Fruit fly (Drosophila melanogaster) whole organism, embryonic: Measurements from ENCODE around the gene Or83a.

Experiments used
- Ada2b ChIP-seq: fragments of 200-800 bp; sonication (Bioruptor generic); IDR thresholded peaks from 2 replicates; pipeline ENCODE4 v1.3.6; 2022; ENCODE audit warnings: missing biosample characterization, missing genetic modification characterization
- Awh ChIP-seq: fragments of 200-800 bp; sonication (Bioruptor generic); IDR thresholded peaks from 2 replicates; pipeline ENCODE4, ENCODE4 v1.3.6; 2022; ENCODE audit warnings: missing biosample characterization, missing genetic modification characterization
- CG10209 ChIP-seq: fragments of 200-800 bp; sonication (Bioruptor generic); optimal IDR thresholded peaks from 3 replicates; lab custom pipeline; 2017; ENCODE audit warnings: missing biosample characterization, mild to moderate bottlenecking, missing genetic modification characterization, missing genetic modification reagents
- CG12155 ChIP-seq: fragments of 200-800 bp; sonication (Bioruptor generic); optimal IDR thresholded peaks from 3 replicates; lab custom pipeline; 2016; ENCODE audit warnings: missing biosample characterization, missing genetic modification characterization
- CG12769 ChIP-seq: fragments of 200-800 bp; sonication (Bioruptor generic); optimal IDR thresholded peaks from 2 replicates; lab custom pipeline; 2019; ENCODE audit warnings: missing biosample characterization, mild to moderate bottlenecking, missing genetic modification characterization, moderate library complexity
- CG13424 ChIP-seq: fragments of 200-800 bp; sonication (Bioruptor generic); optimal IDR thresholded peaks from 2 replicates; lab custom pipeline; 2019; ENCODE audit warnings: missing biosample characterization, mild to moderate bottlenecking, missing genetic modification characterization, moderate library complexity
- CG16863 ChIP-seq: fragments of 200-800 bp; sonication (Bioruptor generic); optimal IDR thresholded peaks from 3 replicates; lab custom pipeline; 2016; ENCODE audit warnings: missing biosample characterization, missing genetic modification characterization
- CG17612 ChIP-seq: fragments of 200-800 bp; sonication (Bioruptor generic); IDR thresholded peaks from 2 replicates; pipeline ENCODE4 v1.3.6; 2022; ENCODE audit warnings: missing biosample characterization, missing genetic modification characterization
- CG18011 ChIP-seq: fragments of 200-800 bp; sonication (Bioruptor generic); optimal IDR thresholded peaks from 2 replicates; lab custom pipeline; 2017; ENCODE audit warnings: missing biosample characterization, missing genetic modification characterization, mild to moderate bottlenecking, moderate library complexity, missing genotype
- CG2120 ChIP-seq: fragments of 200-800 bp; sonication (Bioruptor generic); optimal IDR thresholded peaks from 3 replicates; lab custom pipeline; 2016; ENCODE audit warnings: missing biosample characterization, missing genetic modification characterization
- CG33557 ChIP-seq: fragments of 200-800 bp; sonication (Bioruptor generic); optimal IDR thresholded peaks from 2 replicates; lab custom pipeline; 2019; ENCODE audit warnings: missing biosample characterization, mild to moderate bottlenecking, missing genetic modification characterization, moderate library complexity
- CG4854 ChIP-seq: fragments of 200-800 bp; sonication (Bioruptor generic); optimal IDR thresholded peaks from 2 replicates; lab custom pipeline; 2016; ENCODE audit warnings: missing biosample characterization, missing genetic modification characterization, inconsistent platforms
- CG6272 ChIP-seq: fragments of 200-800 bp; sonication (Bioruptor generic); IDR thresholded peaks from 2 replicates; pipeline ENCODE4 v1.3.6; 2022; ENCODE audit warnings: missing biosample characterization, missing genetic modification characterization
- CG6654 ChIP-seq: fragments of 200-800 bp; sonication (Bioruptor generic); optimal IDR thresholded peaks from 2 replicates; lab custom pipeline; 2017; ENCODE audit warnings: missing biosample characterization, mild to moderate bottlenecking, missing genetic modification characterization
- CG7271 ChIP-seq: fragments of 200-800 bp; sonication (Bioruptor generic); optimal IDR thresholded peaks from 2 replicates; lab custom pipeline; 2018; ENCODE audit warnings: missing biosample characterization, mild to moderate bottlenecking, missing genetic modification characterization, moderate library complexity
- CG7928 ChIP-seq: fragments of 200-800 bp; sonication (Bioruptor generic); optimal IDR thresholded peaks from 2 replicates; lab custom pipeline; 2017; ENCODE audit warnings: missing biosample characterization, mild to moderate bottlenecking, missing genetic modification characterization
- CG9215 ChIP-seq: fragments of 200-800 bp; sonication (Bioruptor generic); IDR thresholded peaks from 2 replicates; pipeline ENCODE4 v1.3.6; 2022; ENCODE audit warnings: missing biosample characterization, missing genetic modification characterization
- CG9437 ChIP-seq: fragments of 200-800 bp; sonication (Bioruptor generic); optimal IDR thresholded peaks from 2 replicates; lab custom pipeline; 2018; ENCODE audit warnings: missing biosample characterization, mild to moderate bottlenecking, missing genetic modification characterization
- CG9797 ChIP-seq: fragments of 200-800 bp; sonication (Bioruptor generic); optimal IDR thresholded peaks from 3 replicates; lab custom pipeline; 2018; ENCODE audit warnings: missing biosample characterization, mild to moderate bottlenecking, missing genetic modification characterization
- CG9817 ChIP-seq: fragments of 200-800 bp; sonication (Bioruptor generic); optimal IDR thresholded peaks from 2 replicates; lab custom pipeline; 2018; ENCODE audit warnings: missing biosample characterization, mild to moderate bottlenecking, missing genetic modification characterization, moderate library complexity
- Chrac-16 ChIP-seq: fragments of 200-800 bp; sonication (Bioruptor generic); optimal IDR thresholded peaks from 3 replicates; lab custom pipeline; 2016; ENCODE audit warnings: missing biosample characterization, missing genetic modification characterization
- D ChIP-seq, 2 experiments: fragments of 200-800 bp in 1 of 2; fragments of >200 bp in 1 of 2; sonication (Bioruptor generic) in 1 of 2; optimal IDR thresholded peaks; 2 replicates in 1 of 2; 3 replicates in 1 of 2; lab custom pipeline; 2017; ENCODE audit warnings: mild to moderate bottlenecking in 1 of 2, missing biosample characterization in 1 of 2, missing genetic modification characterization in 1 of 2, missing genetic modification reagents in 1 of 2
- E2f1 ChIP-seq: fragments of 200-800 bp; sonication (Bioruptor generic); IDR thresholded peaks from 2 replicates; pipeline ENCODE4 v1.3.6; 2022; ENCODE audit warnings: missing biosample characterization, missing genetic modification characterization
- HLHmδ ChIP-seq: fragments of 200-800 bp; sonication (Bioruptor generic); optimal IDR thresholded peaks from 2 replicates; lab custom pipeline; 2018; ENCODE audit warnings: missing biosample characterization, mild to moderate bottlenecking, missing genetic modification characterization, moderate library complexity
- Hr39 ChIP-seq: fragments of >200 bp; optimal IDR thresholded peaks from 2 replicates; lab custom pipeline; 2017
- Kr ChIP-seq: fragments of 200-800 bp; sonication (Bioruptor generic); optimal IDR thresholded peaks from 2 replicates; lab custom pipeline; 2017; ENCODE audit warnings: missing biosample characterization, mild to moderate bottlenecking, missing genetic modification characterization
- Neu2 ChIP-seq: fragments of 200-800 bp; sonication (Bioruptor generic); optimal IDR thresholded peaks from 3 replicates; lab custom pipeline; 2016; ENCODE audit warnings: missing biosample characterization, missing genetic modification characterization, borderline replicate concordance
- Oaz ChIP-seq: fragments of 200-800 bp; sonication (Bioruptor generic); IDR thresholded peaks from 2 replicates; pipeline ENCODE4 v1.3.6; 2022; ENCODE audit warnings: missing biosample characterization, missing genetic modification characterization
- Ptx1 ChIP-seq: fragments of 200-800 bp; sonication (Bioruptor generic); IDR thresholded peaks from 2 replicates; pipeline ENCODE4 v1.3.6; 2022; ENCODE audit warnings: missing biosample characterization, missing genetic modification characterization
- Side ChIP-seq: fragments of 200-800 bp; sonication (Bioruptor generic); optimal IDR thresholded peaks from 2 replicates; lab custom pipeline; 2016; ENCODE audit warnings: missing biosample characterization, missing genetic modification characterization
- Six4 ChIP-seq: fragments of 200-800 bp; sonication (Bioruptor generic); optimal IDR thresholded peaks from 2 replicates; lab custom pipeline; 2016; ENCODE audit warnings: missing biosample characterization, missing genetic modification characterization
- Sox100B ChIP-seq: fragments of 200-800 bp; sonication (Bioruptor generic); optimal IDR thresholded peaks from 3 replicates; lab custom pipeline; 2018; ENCODE audit warnings: missing biosample characterization, mild to moderate bottlenecking, missing genetic modification characterization
- Spps ChIP-seq: fragments of 200-800 bp; sonication (Bioruptor generic); optimal IDR thresholded peaks from 2 replicates; lab custom pipeline; 2018; ENCODE audit warnings: missing biosample characterization, mild to moderate bottlenecking, missing genetic modification characterization
- Sry-β ChIP-seq: fragments of 200-800 bp; sonication (Bioruptor generic); optimal IDR thresholded peaks from 2 replicates; lab custom pipeline; 2018; ENCODE audit warnings: missing biosample characterization, mild to moderate bottlenecking, missing genetic modification characterization, moderate library complexity
- Xbp1 ChIP-seq: fragments of 200-800 bp; sonication (Bioruptor generic); optimal IDR thresholded peaks from 3 replicates; lab custom pipeline; 2016; ENCODE audit warnings: missing biosample characterization, mild to moderate bottlenecking, missing genetic modification characterization
- Xrp1 ChIP-seq: fragments of 200-800 bp; sonication (Bioruptor generic); IDR thresholded peaks from 2 replicates; pipeline ENCODE4 v1.3.6; 2022; ENCODE audit warnings: missing biosample characterization, missing genetic modification characterization
- al ChIP-seq: fragments of 200-800 bp; sonication (Bioruptor generic); IDR thresholded peaks from 2 replicates; pipeline ENCODE4 v1.3.6; 2022; ENCODE audit warnings: missing biosample characterization, missing genetic modification characterization
- cg ChIP-seq: fragments of 200-800 bp; sonication (Bioruptor generic); optimal IDR thresholded peaks from 3 replicates; lab custom pipeline; 2019; ENCODE audit warnings: missing biosample characterization, mild to moderate bottlenecking, missing genetic modification characterization, moderate library complexity
- dati ChIP-seq: fragments of 200-800 bp; sonication (Bioruptor generic); IDR thresholded peaks from 2 replicates; pipeline ENCODE4 v1.3.6; 2022; ENCODE audit warnings: missing biosample characterization, missing genetic modification characterization
- eve ChIP-seq, 2 experiments: fragments of >200 bp; optimal IDR thresholded peaks; 2 replicates each; lab custom pipeline; 2017; ENCODE audit warnings: missing biosample characterization in 2 of 2, missing genetic modification characterization in 2 of 2
- fd64A ChIP-seq: fragments of 200-800 bp; sonication (Bioruptor generic); optimal IDR thresholded peaks from 3 replicates; lab custom pipeline; 2018; ENCODE audit warnings: missing biosample characterization, mild to moderate bottlenecking, missing genetic modification characterization
- fd96Cb ChIP-seq: fragments of 200-800 bp; sonication (Bioruptor generic); optimal IDR thresholded peaks from 2 replicates; lab custom pipeline; 2018; ENCODE audit warnings: missing biosample characterization, mild to moderate bottlenecking, missing genetic modification characterization, moderate library complexity
- jumu ChIP-seq: fragments of 200-800 bp; sonication (Bioruptor generic); optimal IDR thresholded peaks from 3 replicates; lab custom pipeline; 2016; ENCODE audit warnings: missing biosample characterization, missing genetic modification characterization
- pum ChIP-seq: fragments of 200-800 bp; sonication (Bioruptor generic); optimal IDR thresholded peaks from 2 replicates; lab custom pipeline; 2016; ENCODE audit warnings: missing biosample characterization, missing genetic modification characterization
- sens ChIP-seq: fragments of 200-800 bp; sonication (Bioruptor generic); peaks from one replicate; lab custom pipeline; 2016; ENCODE audit warnings: missing biosample characterization, missing genetic modification characterization
- sqz ChIP-seq: fragments of 200-800 bp; sonication (Bioruptor generic); optimal IDR thresholded peaks from 3 replicates; lab custom pipeline; 2018; ENCODE audit warnings: missing biosample characterization, mild to moderate bottlenecking, missing genetic modification characterization
- sr ChIP-seq: fragments of 200-800 bp; sonication (Bioruptor generic); IDR thresholded peaks from 3 replicates; pipeline ENCODE4 v1.3.6; 2022; ENCODE audit warnings: missing biosample characterization, missing genetic modification characterization
- tll ChIP-seq, 2 experiments: fragments of 200-800 bp in 1 of 2; fragments of >200 bp in 1 of 2; sonication (Bioruptor generic) in 1 of 2; optimal IDR thresholded peaks; 2 replicates each; lab custom pipeline; 2017 to 2019; ENCODE audit warnings: missing biosample characterization in 2 of 2, missing genetic modification characterization in 2 of 2, mild to moderate bottlenecking in 1 of 2, moderate library complexity in 1 of 2
- trem ChIP-seq: fragments of 200-800 bp; optimal IDR thresholded peaks from 3 replicates; lab custom pipeline; 2019; ENCODE audit warnings: missing biosample characterization, mild to moderate bottlenecking, missing genetic modification characterization, moderate library complexity
- vnd ChIP-seq: fragments of 200-800 bp; sonication (Bioruptor generic); IDR thresholded peaks from 3 replicates; pipeline ENCODE4 v1.3.6; 2022; ENCODE audit warnings: missing biosample characterization, missing genetic modification characterization; ENCODE audit not compliant: partially characterized antibody

Or83a gene

dm6 chr3R:5367512-5368169, 31.4 kb downstream of the Or83a start (continued):
- no peak for TF ChIP-seq Side (GFP tag; lab: Kevin White, UChicago)
- TF ChIP-seq CG33557, result no peak
- TF ChIP-seq Hr39 (lab: Kevin White, UChicago), result no peak
- no peak for TF ChIP-seq CG13424 (tag; lab: Kevin White, UChicago)
- no peak for TF ChIP-seq CG6654 (GFP tag; lab: Kevin White, UChicago)
- TF ChIP-seq Chrac-16 (GFP tag; lab: Kevin White, UChicago), result no peak
- TF ChIP-seq Ada2b (GFP tag; lab: Robert Waterston, UW), result no peak
- no peak for TF ChIP-seq CG9437 (GFP tag; lab: Kevin White, UChicago)
- no peak for TF ChIP-seq Six4 (GFP tag; lab: Kevin White, UChicago)
- no peak for TF ChIP-seq CG9797
- TF ChIP-seq CG17612 (GFP tag; lab: Robert Waterston, UW), result no peak
- no peak for TF ChIP-seq dati (GFP tag; lab: Robert Waterston, UW)
- no peak for TF ChIP-seq CG16863 (GFP tag; lab: Kevin White, UChicago)
- no peak for TF ChIP-seq pum (GFP tag; lab: Kevin White, UChicago)
- TF ChIP-seq CG9215 (GFP tag; lab: Robert Waterston, UW), result no peak
- TF ChIP-seq Ptx1 (GFP tag; lab: Robert Waterston, UW), result no peak
- no peak for TF ChIP-seq CG7928 (GFP tag; lab: Kevin White, UChicago)
- TF ChIP-seq sr (GFP tag; lab: Robert Waterston, UW), result 0 out of 3 replicates have a peak, but pooled peaks have one; percentile 36
- TF ChIP-seq CG2120 (GFP tag; lab: Kevin White, UChicago), result no peak
- TF ChIP-seq CG4854 (GFP tag; lab: Kevin White, UChicago), result no peak
- no peak for TF ChIP-seq D (optimal IDR thresholded peaks at IDR 0.05; lab: Kevin White, UChicago)
- TF ChIP-seq D (GFP tag; optimal IDR thresholded peaks at IDR 0.05; lab: Kevin White, UChicago), result no peak
- TF ChIP-seq jumu, result no peak
- TF ChIP-seq CG6272, result no peak
- no peak for TF ChIP-seq CG12769 (tag; lab: Kevin White, UChicago)
- TF ChIP-seq al (GFP tag; lab: Robert Waterston, UW), result no peak
- TF ChIP-seq Oaz (GFP tag; lab: Robert Waterston, UW), result no peak
- TF ChIP-seq CG10209 (GFP tag; lab: Kevin White, UChicago), result no peak
- TF ChIP-seq E2f1 (GFP tag; lab: Robert Waterston, UW), result no peak
- peak; percentile 86 for TF ChIP-seq HLHmδ (GFP tag; lab: Kevin White, UChicago)
- TF ChIP-seq sqz (GFP tag; lab: Kevin White, UChicago), result peak; percentile 13
- no peak for TF ChIP-seq eve (GFP tag; optimal IDR thresholded peaks at IDR 0.05; lab: Kevin White, UChicago)
- no peak for TF ChIP-seq CG7271 (tag; lab: Kevin White, UChicago)
- peak; percentile 7 for TF ChIP-seq CG9817 (tag; lab: Kevin White, UChicago)
- no peak for TF ChIP-seq sens (GFP tag; lab: Kevin White, UChicago)
- no peak for TF ChIP-seq Sox100B
- peak; percentile 42 for TF ChIP-seq Neu2 (GFP tag; lab: Kevin White, UChicago)
- TF ChIP-seq CG18011 (GFP tag; lab: Kevin White, UChicago), result no peak
- no peak for TF ChIP-seq fd96Cb (tag; lab: Kevin White, UChicago)
- no peak for TF ChIP-seq CG12155 (GFP tag; lab: Kevin White, UChicago)
- TF ChIP-seq tll (GFP tag; optimal IDR thresholded peaks at IDR 0.05; lab: Kevin White, UChicago), result no peak
- no peak for TF ChIP-seq Spps (tag; lab: Kevin White, UChicago)
- no peak for TF ChIP-seq trem
- no peak for TF ChIP-seq fd64A (GFP tag; lab: Kevin White, UChicago)
- TF ChIP-seq Kr, result no peak
- no peak for TF ChIP-seq vnd (GFP tag; lab: Robert Waterston, UW)
- no peak; the same call in 1 of the 2 replicates for TF ChIP-seq Xrp1 (GFP tag; lab: Robert Waterston, UW)
- TF ChIP-seq cg, result peak; percentile 91
- no peak for TF ChIP-seq Sry-β (GFP tag; lab: Kevin White, UChicago)
- TF ChIP-seq Awh (GFP tag; lab: Robert Waterston, UW), result 0 out of 2 replicates have a peak, but pooled peaks have one; percentile 28
- TF ChIP-seq Xbp1 (GFP tag; lab: Kevin White, UChicago), result no peak
